Worm (Caenorhabditis elegans) whole organism, L4/young adult: ENCODE data around the gene K03D3.2.

Source experiments
- W03F9.2 ChIP-seq: fragments of 150-350 bp; optimal IDR thresholded peaks from 2 replicates; lab custom pipeline; 2014; ENCODE audit warnings: missing biosample characterization, missing genetic modification characterization
- dao-5 ChIP-seq: sonication (generic microtip); optimal IDR thresholded peaks from 2 replicates; lab custom pipeline; 2016; ENCODE audit warnings: missing genotype, missing genetic modification characterization, moderate library complexity, missing compliant biosample characterization

DNA sequence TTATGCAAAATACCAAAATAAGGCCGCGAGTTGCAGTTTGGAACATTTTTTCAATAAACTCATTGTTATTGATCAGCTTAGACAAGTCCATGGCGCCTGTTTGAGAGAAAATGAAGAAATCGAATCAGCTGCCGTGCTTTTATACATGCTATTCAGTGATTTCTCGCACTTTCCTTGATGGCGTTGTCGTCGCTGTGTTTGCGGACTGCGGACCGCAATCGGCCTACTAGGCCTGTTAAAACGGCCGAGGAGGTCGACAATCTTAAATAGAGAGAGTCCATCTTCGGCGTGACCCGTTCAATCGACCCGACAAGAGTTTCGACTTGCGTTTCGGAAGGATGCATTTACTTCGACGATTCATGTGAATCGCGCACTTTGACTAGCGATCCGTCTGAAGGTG, 37.7 kb downstream of the K03D3.2 start, which contains the start of gene srz-75:
- TF ChIP-seq dao-5 (tag; lab: Kevin White, UChicago) (no peak), W03F9.2 (tag; lab: Kevin White, UChicago) (no peak)
